Worm (Caenorhabditis elegans) whole organism, mixed stage, embryonic: Measurements from ENCODE around the gene T14G12.6.

Source experiments
- M03D4.4 ChIP-seq: sonication (generic microtip); optimal IDR thresholded peaks from 2 replicates; lab custom pipeline; 2017; ENCODE audit warnings: mild to moderate bottlenecking, missing genetic modification characterization, missing compliant biosample characterization
- bed-3 ChIP-seq: fragments of 200-800 bp; sonication (Bioruptor generic); optimal IDR thresholded peaks from 3 replicates; lab custom pipeline; 2018; ENCODE audit warnings: mild to moderate bottlenecking, missing genetic modification characterization, moderate library complexity, missing compliant biosample characterization
- blmp-1 ChIP-seq: fragments of 150-350 bp; optimal IDR thresholded peaks from 2 replicates; lab custom pipeline; 2014; ENCODE audit warnings: missing biosample characterization, missing genetic modification characterization
- ceh-43 ChIP-seq: fragments of 200-800 bp; sonication (Bioruptor generic); optimal IDR thresholded peaks from 2 replicates; lab custom pipeline; 2018; ENCODE audit warnings: mild to moderate bottlenecking, missing genetic modification characterization, moderate library complexity, missing compliant biosample characterization
- ceh-83 ChIP-seq: fragments of 200-800 bp; sonication (Bioruptor generic); optimal IDR thresholded peaks from 2 replicates; lab custom pipeline; 2018; ENCODE audit warnings: mild to moderate bottlenecking, missing genetic modification characterization, missing compliant biosample characterization
- ces-1 ChIP-seq: fragments of 150-350 bp; optimal IDR thresholded peaks from 2 replicates; lab custom pipeline; 2014; ENCODE audit warnings: missing biosample characterization, missing genetic modification reagents, missing genetic modification characterization
- cnd-1 ChIP-seq: fragments of 200-800 bp; sonication (Bioruptor generic); optimal IDR thresholded peaks from 2 replicates; lab custom pipeline; 2018; ENCODE audit warnings: mild to moderate bottlenecking, missing genetic modification characterization, missing compliant biosample characterization
- drap-1 ChIP-seq: fragments of 200-800 bp; sonication (Bioruptor generic); optimal IDR thresholded peaks from 3 replicates; lab custom pipeline; 2018; ENCODE audit warnings: mild to moderate bottlenecking, missing genetic modification characterization, missing compliant biosample characterization
- elt-1 ChIP-seq: sonication (generic microtip); optimal IDR thresholded peaks from 2 replicates; lab custom pipeline; 2017; ENCODE audit warnings: missing genetic modification characterization, mild to moderate bottlenecking, missing compliant biosample characterization, antibody characterized with exemption, moderate library complexity, borderline replicate concordance; ENCODE audit not compliant: insufficient read depth
- elt-3 ChIP-seq: fragments of 150-350 bp; optimal IDR thresholded peaks from 2 replicates; lab custom pipeline; 2014; ENCODE audit warnings: missing biosample characterization, missing genetic modification characterization
- flh-1 ChIP-seq: fragments of 200-800 bp; sonication (Bioruptor generic); optimal IDR thresholded peaks from 2 replicates; lab custom pipeline; 2018; ENCODE audit warnings: mild to moderate bottlenecking, missing genetic modification characterization, moderate library complexity, missing compliant biosample characterization
- ham-2 ChIP-seq: fragments of 200-800 bp; sonication (Bioruptor generic); optimal IDR thresholded peaks from 2 replicates; lab custom pipeline; 2018; ENCODE audit warnings: mild to moderate bottlenecking, missing genetic modification characterization, missing compliant biosample characterization
- hlh-1 ChIP-seq: fragments of 150-350 bp; optimal IDR thresholded peaks from 2 replicates; lab custom pipeline; 2014; ENCODE audit warnings: missing biosample characterization, missing genetic modification reagents, missing genetic modification characterization
- lin-13 ChIP-seq: fragments of 150-350 bp; optimal IDR thresholded peaks from 2 replicates; lab custom pipeline; 2014; ENCODE audit warnings: missing biosample characterization, missing genetic modification characterization
- lin-32 ChIP-seq: fragments of 200-800 bp; sonication (Bioruptor generic); optimal IDR thresholded peaks from 2 replicates; lab custom pipeline; 2018; ENCODE audit warnings: mild to moderate bottlenecking, missing genetic modification characterization, missing compliant biosample characterization
- lsy-2 ChIP-seq: fragments of 150-350 bp; optimal IDR thresholded peaks from 2 replicates; lab custom pipeline; 2014; ENCODE audit warnings: missing biosample characterization, missing genetic modification characterization
- mab-5 ChIP-seq: fragments of 150-350 bp; optimal IDR thresholded peaks from 2 replicates; lab custom pipeline; 2014; ENCODE audit warnings: missing biosample characterization, missing genetic modification characterization
- mep-1 ChIP-seq: fragments of 150-350 bp; optimal IDR thresholded peaks from 2 replicates; lab custom pipeline; 2017; ENCODE audit warnings: missing biosample characterization, missing genetic modification reagents, missing genetic modification characterization, inconsistent platforms
- mls-2 ChIP-seq: sonication (generic microtip); optimal IDR thresholded peaks from 2 replicates; lab custom pipeline; 2016; ENCODE audit warnings: mild to moderate bottlenecking, missing genetic modification characterization, moderate library complexity, missing compliant biosample characterization
- nhr-12 ChIP-seq: fragments of 150-350 bp; optimal IDR thresholded peaks from 2 replicates; lab custom pipeline; 2014; ENCODE audit warnings: missing biosample characterization, missing genetic modification characterization
- nhr-2 ChIP-seq: fragments of 150-350 bp; optimal IDR thresholded peaks from 2 replicates; lab custom pipeline; 2014; ENCODE audit warnings: missing biosample characterization, missing genetic modification characterization
- nhr-237 ChIP-seq: fragments of 150-350 bp; optimal IDR thresholded peaks from 2 replicates; lab custom pipeline; 2014; ENCODE audit warnings: missing biosample characterization, missing genetic modification characterization
- nhr-28 ChIP-seq: fragments of 150-350 bp; optimal IDR thresholded peaks from 2 replicates; lab custom pipeline; 2014; ENCODE audit warnings: missing biosample characterization, missing genetic modification characterization
- nhr-76 ChIP-seq: sonication (generic microtip); optimal IDR thresholded peaks from 2 replicates; lab custom pipeline; 2017; ENCODE audit warnings: missing biosample characterization, missing genetic modification characterization
- pha-4 ChIP-seq: fragments of 150-350 bp; optimal IDR thresholded peaks from 2 replicates; lab custom pipeline; 2018; ENCODE audit warnings: missing biosample characterization, missing genetic modification reagents, missing genetic modification characterization
- sem-2 ChIP-seq: fragments of 200-800 bp; sonication (Bioruptor generic); optimal IDR thresholded peaks from 2 replicates; lab custom pipeline; 2018; ENCODE audit warnings: mild to moderate bottlenecking, missing genetic modification characterization, missing compliant biosample characterization
- snpc-4 ChIP-seq: fragments of 150-350 bp; optimal IDR thresholded peaks from 2 replicates; lab custom pipeline; 2014; ENCODE audit warnings: missing biosample characterization, missing genetic modification characterization
- sptf-1 ChIP-seq: sonication (generic microtip); optimal IDR thresholded peaks from 2 replicates; lab custom pipeline; 2017; ENCODE audit warnings: mild to moderate bottlenecking, missing genetic modification characterization, moderate library complexity, missing compliant biosample characterization
- tbx-8 ChIP-seq: fragments of 200-800 bp; sonication (Bioruptor generic); optimal IDR thresholded peaks from 2 replicates; lab custom pipeline; 2018; ENCODE audit warnings: mild to moderate bottlenecking, missing genetic modification characterization, moderate library complexity, missing compliant biosample characterization
- unc-120 ChIP-seq: sonication (generic microtip); optimal IDR thresholded peaks from 2 replicates; lab custom pipeline; 2017; ENCODE audit warnings: missing genetic modification characterization, missing compliant biosample characterization; ENCODE audit not compliant: poor library complexity, severe bottlenecking
- unc-39 ChIP-seq: fragments of 150-350 bp; optimal IDR thresholded peaks from 2 replicates; lab custom pipeline; 2014; ENCODE audit warnings: missing biosample characterization, missing genetic modification characterization
- unc-62 ChIP-seq: fragments of 150-350 bp; optimal IDR thresholded peaks from 2 replicates; lab custom pipeline; 2014; ENCODE audit warnings: missing biosample characterization, missing genetic modification reagents, missing genetic modification characterization
- zip-8 ChIP-seq: fragments of 150-350 bp; optimal IDR thresholded peaks from 2 replicates; lab custom pipeline; 2014; ENCODE audit warnings: missing biosample characterization, missing genetic modification characterization

The T14G12.6 gene

DNA sequence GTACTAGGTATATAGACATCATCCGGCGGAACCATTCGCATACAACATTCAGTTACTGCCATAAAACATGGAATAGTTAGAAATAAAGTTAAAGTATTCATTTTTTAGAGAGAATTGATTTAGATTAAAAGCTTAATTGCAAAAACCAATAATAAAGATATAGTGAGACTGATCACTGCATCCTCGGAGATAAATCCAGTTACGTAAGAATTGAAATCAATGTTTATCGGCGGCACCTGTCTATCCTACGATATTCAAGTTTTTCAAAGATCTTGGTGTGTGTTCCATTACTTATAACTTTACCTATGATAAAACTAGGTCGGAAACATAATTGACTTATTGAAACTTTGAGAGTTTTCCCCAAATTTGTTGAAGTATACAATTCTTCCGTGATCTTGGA lies at the start of gene T14G12.6:
T14G12.6 (minus strand) TSS at position 101 of the 400 bp plus-strand sequence.
- peak; percentile 1 for TF ChIP-seq elt-3 (tag; lab: Kevin White, UChicago)
- TF ChIP-seq nhr-12 = no peak
- TF ChIP-seq unc-120 (tag; lab: Kevin White, UChicago) = no peak

DNA sequence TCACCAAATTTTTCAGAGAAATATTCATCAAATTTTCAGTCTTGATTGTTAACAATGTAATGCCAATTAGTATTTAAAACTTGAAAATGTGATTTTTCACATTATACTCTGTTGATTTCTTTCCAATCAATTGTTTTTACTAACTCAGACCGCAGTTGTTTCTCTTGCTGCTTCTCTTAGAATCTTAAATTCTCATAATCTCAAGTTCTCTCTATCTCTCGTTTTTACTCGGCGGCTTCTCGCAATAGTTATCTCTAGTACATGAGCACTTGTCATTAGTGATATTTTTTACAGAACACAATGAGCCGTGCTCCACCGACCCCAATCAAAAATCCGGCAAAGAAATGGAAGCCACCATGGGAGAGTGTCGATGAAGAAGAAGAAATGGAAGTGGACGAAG lies 47.9 kb upstream of the T14G12.6 start, which contains the start of gene F35A5.1:
F35A5.1 (plus strand) TSS at position 301 of the 400 bp plus-strand sequence.
- TF ChIP-seq zip-8 (no peak), unc-39 (tag; lab: Kevin White, UChicago) (no peak), elt-1 (tag; lab: Kevin White, UChicago) (no peak), lin-32 (GFP tag; lab: Kevin White, UChicago) (no peak), bed-3 (no peak), ham-2 (no peak), ceh-43 (GFP tag; lab: Kevin White, UChicago) (no peak), sem-2 (no peak), snpc-4 (no peak), mep-1 (tag; lab: Kevin White, UChicago) (no peak), elt-3 (tag; lab: Kevin White, UChicago) (no peak), unc-62 (no peak), lsy-2 (no peak), sptf-1 (tag; lab: Kevin White, UChicago) (no peak), flh-1 (GFP tag; lab: Kevin White, UChicago) (no peak), blmp-1 (tag; lab: Kevin White, UChicago) (no peak), hlh-1 (no peak), M03D4.4 (tag; lab: Kevin White, UChicago) (no peak), mab-5 (tag; lab: Kevin White, UChicago) (no peak), mls-2 (tag; lab: Kevin White, UChicago) (no peak)

DNA sequence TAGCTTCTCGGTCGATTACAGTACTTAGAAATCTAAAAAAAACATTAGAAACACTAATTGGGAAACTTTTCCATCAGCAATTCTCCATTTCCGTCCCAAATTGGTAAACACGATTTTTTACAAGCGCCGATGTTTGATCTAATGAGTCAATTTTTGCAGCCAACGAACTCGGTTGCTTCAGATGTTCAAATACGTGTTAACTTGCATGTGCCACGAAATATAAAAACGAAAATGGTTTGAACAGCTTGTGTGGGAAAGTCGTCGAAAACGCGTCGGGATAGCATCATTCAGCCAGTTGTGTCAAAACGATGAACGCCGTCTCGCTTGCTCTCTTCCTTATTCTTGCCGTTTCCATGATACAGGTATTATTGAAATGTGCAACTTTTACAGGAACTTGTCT lies 45.6 kb upstream of the T14G12.6 start, which contains the start of gene F35A5.2:
F35A5.2 (plus strand) TSS at position 301 of the 400 bp plus-strand sequence.
- TF ChIP-seq nhr-2 (tag; lab: Kevin White, UChicago) = no peak
- no peak for TF ChIP-seq pha-4 (tag; lab: Kevin White, UChicago)
- TF ChIP-seq ceh-43 (GFP tag; lab: Kevin White, UChicago) = no peak
- TF ChIP-seq tbx-8 = no peak
- TF ChIP-seq ham-2 = no peak
- TF ChIP-seq nhr-28 (tag; lab: Kevin White, UChicago) = no peak
- no peak for TF ChIP-seq elt-1 (tag; lab: Kevin White, UChicago)
- TF ChIP-seq mls-2 (tag; lab: Kevin White, UChicago) = no peak
- no peak for TF ChIP-seq nhr-12
- no peak for TF ChIP-seq sptf-1 (tag; lab: Kevin White, UChicago)
- TF ChIP-seq hlh-1 = no peak
- TF ChIP-seq elt-3 (tag; lab: Kevin White, UChicago) = no peak
- no peak for TF ChIP-seq ceh-83 (GFP tag; lab: Kevin White, UChicago)
- no peak for TF ChIP-seq drap-1 (GFP tag; lab: Kevin White, UChicago)
- TF ChIP-seq cnd-1 (tag; lab: Kevin White, UChicago) = no peak
- TF ChIP-seq, all 35 proteins: peak for 0

DNA sequence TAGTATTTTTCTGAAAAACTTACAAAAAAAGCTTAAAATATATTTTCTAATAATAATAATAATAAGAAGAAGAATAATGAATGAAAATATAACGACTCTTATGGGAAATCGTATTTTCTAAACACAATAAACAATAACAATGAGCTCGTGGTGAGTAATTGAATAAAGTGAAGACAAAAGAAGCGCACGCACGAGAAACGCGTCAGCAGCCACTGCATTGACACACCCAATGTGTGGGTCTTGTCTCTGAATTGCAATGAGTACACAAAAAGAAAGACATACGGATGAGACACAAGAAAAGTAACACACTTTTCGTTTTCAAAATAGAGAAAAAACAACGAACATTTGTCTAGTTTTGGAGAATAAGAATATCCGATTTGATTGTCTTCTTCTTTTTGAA lies 44.1 kb upstream of the T14G12.6 start, which contains the start of gene F35A5.8:
F35A5.8 (minus strand) TSS at position 151 of the 400 bp plus-strand sequence.
- peak; percentile 38 for TF ChIP-seq lsy-2
- peak; percentile 13 for TF ChIP-seq sptf-1 (tag; lab: Kevin White, UChicago)
- TF ChIP-seq pha-4 (tag; lab: Kevin White, UChicago) = peak; percentile 82
- no peak for TF ChIP-seq sem-2
- peak; percentile 94 for TF ChIP-seq lin-13 (tag; lab: Kevin White, UChicago)
- no peak for TF ChIP-seq nhr-28 (tag; lab: Kevin White, UChicago)
- no peak for TF ChIP-seq nhr-76 (tag; lab: Kevin White, UChicago)
- peak; percentile 98 for TF ChIP-seq ces-1 (GFP tag; lab: Kevin White, UChicago)
- peak; percentile 5 for TF ChIP-seq blmp-1 (tag; lab: Kevin White, UChicago)
- no peak for TF ChIP-seq M03D4.4 (tag; lab: Kevin White, UChicago)
- TF ChIP-seq nhr-237 (tag; lab: Kevin White, UChicago) = peak; percentile 46
- peak; percentile 53 for TF ChIP-seq mep-1 (tag; lab: Kevin White, UChicago)
- TF ChIP-seq ceh-43 (GFP tag; lab: Kevin White, UChicago) = peak; percentile 9
- TF ChIP-seq unc-120 (tag; lab: Kevin White, UChicago) = peak; percentile 26
- TF ChIP-seq unc-62 = peak; percentile 4
